Worm (Caenorhabditis elegans): ENCODE results near the gene npr-25.

ce11 chrV:11312904-11313303 is 39.9 kb downstream of the npr-25 start:
- TF ChIP-seq ceh-16 (tag; optimal IDR thresholded peaks at IDR 0.05) (no peak), ztf-11 (tag; optimal IDR thresholded peaks at IDR 0.05) (no peak), lin-39 (tag; optimal IDR thresholded peaks at IDR 0.05) (no peak), egl-27 (tag; optimal IDR thresholded peaks at IDR 0.05) (no peak), zag-1 (tag; optimal IDR thresholded peaks at IDR 0.05) (no peak), lin-13 (GFP tag; optimal IDR thresholded peaks at IDR 0.05) (no peak), R02D3.7 (tag; optimal IDR thresholded peaks at IDR 0.05) (no peak)

All from whole organism, L2 larva.